2 worm cellular contexts compared by ENCODE assay signal in genomic region chrV:13020014-13020413, ce11.
TF ChIP-seq lines count a peak whose summit lies in the region.

No protein-coding gene starts in this region.

TF ChIP-seq in whole organism, L4 larva, 104 proteins besides CTCF, POLR2A, EP300 and RAD21:
- TF ChIP-seq ces-1 (GFP tag; optimal IDR thresholded peaks at IDR 0.05; lab: Kevin White, UChicago): peak; percentile 86
- no peak for TF ChIP-seq daf-8 (GFP tag; IDR thresholded peaks at IDR 0.05; lab: Robert Waterston, UW)

TF ChIP-seq in whole organism, mixed stage, embryonic, 35 proteins besides CTCF, POLR2A, EP300 and RAD21:
- TF ChIP-seq blmp-1 (tag; optimal IDR thresholded peaks at IDR 0.05; lab: Kevin White, UChicago) (no peak), cnd-1 (tag; optimal IDR thresholded peaks at IDR 0.05; lab: Kevin White, UChicago) (no peak), zip-8 (tag; optimal IDR thresholded peaks at IDR 0.05; lab: Kevin White, UChicago) (no peak), ces-1 (GFP tag; optimal IDR thresholded peaks at IDR 0.05; lab: Kevin White, UChicago) (peak; percentile 83), mep-1 (tag; optimal IDR thresholded peaks at IDR 0.05; lab: Kevin White, UChicago) (no peak)

Comparison
In these comparisons a context has a peak if more than half of its experiments do, and no peak if none do; other contexts are left out.
1. Of the 12 proteins assayed by ChIP-seq in both whole organism, L4 larva and whole organism, mixed stage, embryonic: peak only in whole organism, L4 larva: none; only in whole organism, mixed stage, embryonic: none; in both: ces-1; in neither: 11.